Fruit fly (Drosophila melanogaster): ENCODE data around the gene CG34165.

CG34165 gene

DNA sequence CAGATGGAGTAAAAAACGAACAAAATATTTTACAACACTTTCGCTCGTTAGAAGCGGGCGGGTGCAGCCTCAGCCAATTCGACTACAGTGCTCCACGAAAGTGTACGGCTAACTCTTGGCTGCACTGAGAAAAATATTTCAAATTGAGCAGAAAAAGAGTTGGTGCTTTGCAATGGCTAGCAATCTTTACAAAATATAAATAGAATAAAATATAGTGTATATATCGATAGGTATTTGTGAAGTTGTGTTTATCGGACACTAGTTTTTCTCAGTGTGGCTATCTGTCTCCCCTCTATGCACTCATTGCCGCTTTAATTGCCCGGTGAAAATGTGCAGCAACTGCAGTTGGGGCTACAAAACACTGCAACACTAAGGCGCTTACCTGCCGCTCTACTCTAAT, 12.1 kb upstream of the CG34165 start (continued):
- TF ChIP-seq CG13775 (GFP tag; optimal IDR thresholded peaks at IDR 0.05) (peak; percentile 46), pho (GFP tag; optimal IDR thresholded peaks at IDR 0.05) (no peak), CG2202 (tag; optimal IDR thresholded peaks at IDR 0.05) (peak; percentile 36), Aef1 (GFP tag; IDR thresholded peaks at IDR 0.05) (peak; percentile 40; the same call in 1 of the 3 replicates), danr (GFP tag; IDR thresholded peaks at IDR 0.05) (no peak), CG12071 (GFP tag; optimal IDR thresholded peaks at IDR 0.05) (no peak), ab (GFP tag; optimal IDR thresholded peaks at IDR 0.05) (no peak), kni (GFP tag; optimal IDR thresholded peaks at IDR 0.05) (no peak), ttk (GFP tag; IDR thresholded peaks at IDR 0.05) (peak; percentile 67), CG8290 (GFP tag; optimal IDR thresholded peaks at IDR 0.05) (peak; percentile 30), CG8290 (tag; optimal IDR thresholded peaks at IDR 0.05) (peak in 1 of 2 experiments; percentile 60), gem (tag; optimal IDR thresholded peaks at IDR 0.05) (peak; percentile 82), sc (optimal IDR thresholded peaks at IDR 0.05) (no peak), sc (GFP tag; optimal IDR thresholded peaks at IDR 0.05) (peak; percentile 66), CG1647 (GFP tag; optimal IDR thresholded peaks at IDR 0.05) (peak; percentile 9), maf-S (GFP tag; optimal IDR thresholded peaks at IDR 0.05) (no peak), Stat92E (GFP tag; optimal IDR thresholded peaks at IDR 0.05) (no peak), dpn (GFP tag; optimal IDR thresholded peaks at IDR 0.05) (peak in 1 of 2 experiments; percentile 38), Optix (GFP tag; IDR thresholded peaks at IDR 0.05) (peak; percentile 73), sob (GFP tag; IDR thresholded peaks at IDR 0.05) (peak; percentile 40; the same call in 1 of the 2 replicates), Usf (GFP tag; optimal IDR thresholded peaks at IDR 0.05) (peak; percentile 4), CG17912 (GFP tag; optimal IDR thresholded peaks at IDR 0.05) (no peak), ftz-f1 (GFP tag; optimal IDR thresholded peaks at IDR 0.05) (no peak), HmgZ (tag; optimal IDR thresholded peaks at IDR 0.05) (no peak), Ada2b (GFP tag; IDR thresholded peaks at IDR 0.05) (peak; percentile 58), CG17612 (GFP tag; IDR thresholded peaks at IDR 0.05) (no peak), CG13624 (GFP tag; optimal IDR thresholded peaks at IDR 0.05) (no peak), CG17186 (GFP tag; optimal IDR thresholded peaks at IDR 0.05) (no peak)

DNA sequence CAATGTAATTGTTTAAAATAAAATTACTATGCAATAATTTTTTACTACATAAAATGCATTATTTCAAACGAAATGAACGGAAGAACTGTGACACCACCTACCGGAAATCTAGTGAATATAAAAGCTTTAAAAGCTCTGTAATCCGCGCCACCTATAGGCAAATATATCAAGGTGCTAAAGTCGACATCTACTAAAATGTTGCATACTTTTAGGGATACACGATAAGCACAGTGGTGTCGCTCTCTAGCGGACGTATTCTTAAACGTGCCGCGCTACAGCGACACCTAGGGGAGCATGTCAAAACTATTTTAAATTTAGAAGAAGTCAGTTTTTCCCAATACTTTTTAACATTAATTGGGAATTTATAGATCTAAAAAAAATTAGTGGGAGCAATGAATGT, 7.4 kb upstream of the CG34165 start:
- TF ChIP-seq CG15514 (GFP tag; optimal IDR thresholded peaks at IDR 0.05), result peak; percentile 66
- peak; percentile 46 for TF ChIP-seq pita (GFP tag; optimal IDR thresholded peaks at IDR 0.05)
- TF ChIP-seq Stat92E (GFP tag; optimal IDR thresholded peaks at IDR 0.05), result no peak
- TF ChIP-seq Pdp1 (GFP tag; optimal IDR thresholded peaks at IDR 0.05), result peak; percentile 72 to 84
- peak; percentile 61 for TF ChIP-seq Hr3 (GFP tag; optimal IDR thresholded peaks at IDR 0.05)
- no peak for TF ChIP-seq cato (GFP tag; optimal IDR thresholded peaks at IDR 0.05; ENCODE audit: borderline replicate concordance)
- peak; percentile 74 for TF ChIP-seq CG30403 (GFP tag; optimal IDR thresholded peaks at IDR 0.05)
- TF ChIP-seq CG3065 (GFP tag; optimal IDR thresholded peaks at IDR 0.05), result peak; percentile 36
- TF ChIP-seq gfzf (GFP tag; optimal IDR thresholded peaks at IDR 0.05), result peak; percentile 22
- TF ChIP-seq CrebB (tag; optimal IDR thresholded peaks at IDR 0.05), result peak; percentile 11
- 0 out of 2 replicates have a peak, but pooled peaks have one; percentile 45 for TF ChIP-seq Taf1 (GFP tag; IDR thresholded peaks at IDR 0.05)
- peak; percentile 52 for TF ChIP-seq CG3163 (GFP tag; optimal IDR thresholded peaks at IDR 0.05)
- peak; percentile 62 for TF ChIP-seq CG15601 (tag; optimal IDR thresholded peaks at IDR 0.05)
- peak; percentile 33 for TF ChIP-seq CG12659 (GFP tag; optimal IDR thresholded peaks at IDR 0.05)
- TF ChIP-seq Poxn (GFP tag; IDR thresholded peaks at IDR 0.05), result no peak
- TF ChIP-seq CG31441 (GFP tag; IDR thresholded peaks at IDR 0.05), result peak; percentile 57; the same call in 1 of the 2 replicates
- TF ChIP-seq gce (GFP tag; IDR thresholded peaks at IDR 0.05), result no peak
- no peak for TF ChIP-seq pan (optimal IDR thresholded peaks at IDR 0.05)
- peak in 1 of 2 experiments; percentile 77 for TF ChIP-seq pan (GFP tag; optimal IDR thresholded peaks at IDR 0.05 in 1 of 2, IDR thresholded peaks at IDR 0.05 in 1 of 2)
- no peak for TF ChIP-seq ab (GFP tag; optimal IDR thresholded peaks at IDR 0.05)
- no peak for TF ChIP-seq CG15011 (GFP tag; optimal IDR thresholded peaks at IDR 0.05)
- TF ChIP-seq CG7987 (GFP tag; optimal IDR thresholded peaks at IDR 0.05), result peak; percentile 89
- peak; percentile 68 for TF ChIP-seq maf-S (GFP tag; optimal IDR thresholded peaks at IDR 0.05)
- peak; percentile 67 for TF ChIP-seq CG14965 (GFP tag; optimal IDR thresholded peaks at IDR 0.05; ENCODE audit: borderline replicate concordance)
- no peak for TF ChIP-seq CG10543 (GFP tag; optimal IDR thresholded peaks at IDR 0.05)
- TF ChIP-seq CG32772 (GFP tag; IDR thresholded peaks at IDR 0.05), result peak; percentile 77
- TF ChIP-seq CG6272 (GFP tag; IDR thresholded peaks at IDR 0.05), result peak; percentile 37; the same call in 1 of the 2 replicates

Data from whole organism, embryonic.